Worm (Caenorhabditis elegans) whole organism, L1 larva: ENCODE measurements around the gene ergi-1.

ENCODE experiments used
- C34B4.2 ChIP-seq: sonication (generic microtip); optimal IDR thresholded peaks from 2 replicates; lab custom pipeline; 2017; ENCODE audit warnings: mild to moderate bottlenecking, missing genetic modification characterization, missing compliant biosample characterization
- Y116A8C.19 ChIP-seq: sonication (generic microtip); optimal IDR thresholded peaks from 2 replicates; lab custom pipeline; 2016; ENCODE audit warnings: missing compliant biosample characterization, missing genetic modification characterization, borderline replicate concordance
- aha-1 ChIP-seq: fragments of 150-350 bp; optimal IDR thresholded peaks from 2 replicates; lab custom pipeline; 2014; ENCODE audit warnings: missing biosample characterization, missing genetic modification characterization
- ama-1 ChIP-seq: fragments of 150-350 bp; optimal IDR thresholded peaks from 2 replicates; lab custom pipeline; 2014
- blmp-1 ChIP-seq: fragments of 150-350 bp; optimal IDR thresholded peaks from 2 replicates; lab custom pipeline; 2014; ENCODE audit warnings: missing biosample characterization, missing genetic modification characterization
- ceh-63 ChIP-seq: fragments of 200-800 bp; sonication (Bioruptor generic); optimal IDR thresholded peaks from 2 replicates; lab custom pipeline; 2018; ENCODE audit warnings: mild to moderate bottlenecking, missing genetic modification characterization, missing compliant biosample characterization
- ceh-8 ChIP-seq: fragments of 200-800 bp; sonication (Bioruptor generic); optimal IDR thresholded peaks from 2 replicates; lab custom pipeline; 2018; ENCODE audit warnings: mild to moderate bottlenecking, missing genetic modification characterization, moderate library complexity, missing compliant biosample characterization
- ceh-82 ChIP-seq, 3 experiments: fragments of 150-350 bp in 1 of 3; sonication (generic microtip) in 2 of 3; optimal IDR thresholded peaks; 2 replicates each; lab custom pipeline; 2014 to 2017; ENCODE audit warnings: missing biosample characterization in 3 of 3, missing genetic modification characterization in 3 of 3
- ceh-88 ChIP-seq: fragments of 200-800 bp; sonication (Bioruptor generic); IDR thresholded peaks from 2 replicates; pipeline ENCODE4 v1.3.6; 2022; ENCODE audit warnings: missing genetic modification characterization, missing compliant biosample characterization
- ceh-90 ChIP-seq: sonication (generic microtip); optimal IDR thresholded peaks from 2 replicates; lab custom pipeline; 2016; ENCODE audit warnings: missing genetic modification characterization, missing compliant biosample characterization
- ces-1 ChIP-seq: fragments of 150-350 bp; optimal IDR thresholded peaks from 2 replicates; lab custom pipeline; 2014; ENCODE audit warnings: missing biosample characterization, missing genetic modification reagents, missing genetic modification characterization
- dpl-1 ChIP-seq, 3 experiments: fragments of 150-350 bp in 2 of 3; sonication (generic microtip) in 1 of 3; optimal IDR thresholded peaks; 2 replicates each; lab custom pipeline; 2014 to 2017; ENCODE audit warnings: missing biosample characterization in 3 of 3, missing genetic modification characterization in 3 of 3, missing genetic modification reagents in 3 of 3
- dsc-1 ChIP-seq: sonication (generic microtip); optimal IDR thresholded peaks from 2 replicates; lab custom pipeline; 2016; ENCODE audit warnings: mild to moderate bottlenecking, missing genetic modification characterization, missing compliant biosample characterization
- egl-27 ChIP-seq, 2 experiments: fragments of 150-350 bp in 1 of 2; sonication (generic microtip); optimal IDR thresholded peaks; 3 replicates each; lab custom pipeline; 2017 to 2018; ENCODE audit warnings: missing biosample characterization in 2 of 2, missing genetic modification characterization in 2 of 2, missing genetic modification reagents in 2 of 2
- elt-2 ChIP-seq: sonication (generic microtip); optimal IDR thresholded peaks from 2 replicates; lab custom pipeline; 2016; ENCODE audit warnings: missing genetic modification characterization, mild to moderate bottlenecking, inconsistent platforms, missing compliant biosample characterization, missing genetic modification reagents
- elt-3 ChIP-seq, 6 experiments: fragments of 150-350 bp in 1 of 6; sonication (generic microtip); optimal IDR thresholded peaks; 2 replicates each; lab custom pipeline; 2017 to 2018; ENCODE audit warnings: missing biosample characterization in 6 of 6, missing genetic modification characterization in 6 of 6, inconsistent platforms in 1 of 6
- ets-5 ChIP-seq: fragments of 200-800 bp; sonication (Bioruptor generic); IDR thresholded peaks from 2 replicates; pipeline ENCODE4 v1.3.6; 2022; ENCODE audit warnings: missing genetic modification characterization, missing compliant biosample characterization
- fkh-10 ChIP-seq: sonication (generic microtip); optimal IDR thresholded peaks from 2 replicates; lab custom pipeline; 2017; ENCODE audit warnings: missing biosample characterization, missing genetic modification reagents, missing genetic modification characterization
- fos-1 ChIP-seq: fragments of 150-350 bp; optimal IDR thresholded peaks from 2 replicates; lab custom pipeline; 2014; ENCODE audit warnings: missing biosample characterization, missing genetic modification characterization
- grh-1 ChIP-seq: fragments of 200-800 bp; sonication (Bioruptor generic); IDR thresholded peaks from 2 replicates; pipeline ENCODE4 v1.3.6; 2022; ENCODE audit warnings: missing genetic modification reagents, missing genetic modification characterization, missing compliant biosample characterization
- hpl-2 ChIP-seq: fragments of 150-350 bp; optimal IDR thresholded peaks from 2 replicates; lab custom pipeline; 2014; ENCODE audit warnings: missing biosample characterization, missing genetic modification reagents, missing genetic modification characterization
- jun-1 ChIP-seq: fragments of 150-350 bp; optimal IDR thresholded peaks from 2 replicates; lab custom pipeline; 2014; ENCODE audit warnings: missing biosample characterization, missing genetic modification reagents, missing genetic modification characterization
- lin-13 ChIP-seq: fragments of 150-350 bp; optimal IDR thresholded peaks from 2 replicates; lab custom pipeline; 2014; ENCODE audit warnings: missing biosample characterization, missing genetic modification reagents, missing genetic modification characterization
- lin-15B ChIP-seq: fragments of 150-350 bp; sonication (generic microtip); optimal IDR thresholded peaks from 3 replicates; lab custom pipeline; 2014; ENCODE audit warnings: missing biosample characterization, missing genetic modification characterization
- lin-35 ChIP-seq, 2 experiments: fragments of 150-350 bp; optimal IDR thresholded peaks; 2 replicates each; lab custom pipeline; 2014; ENCODE audit warnings: missing biosample characterization in 2 of 2, missing genetic modification characterization in 2 of 2, missing genetic modification reagents in 2 of 2
- lin-39 ChIP-seq: fragments of 150-350 bp; optimal IDR thresholded peaks from 2 replicates; lab custom pipeline; 2014; ENCODE audit warnings: missing biosample characterization, missing genetic modification reagents, missing genetic modification characterization
- lir-3 ChIP-seq: sonication (generic microtip); optimal IDR thresholded peaks from 2 replicates; lab custom pipeline; 2016; ENCODE audit warnings: mild to moderate bottlenecking, missing genetic modification characterization, moderate library complexity, missing compliant biosample characterization; ENCODE audit not compliant: poor library complexity
- lsy-2 ChIP-seq, 2 experiments: fragments of 150-350 bp; optimal IDR thresholded peaks; 2 replicates each; lab custom pipeline; 2014; ENCODE audit warnings: missing biosample characterization in 2 of 2, missing genetic modification characterization in 2 of 2
- mef-2 ChIP-seq: fragments of 150-350 bp; optimal IDR thresholded peaks from 2 replicates; lab custom pipeline; 2014; ENCODE audit warnings: missing biosample characterization, missing genetic modification characterization
- mep-1 ChIP-seq: fragments of 150-350 bp; optimal IDR thresholded peaks from 2 replicates; lab custom pipeline; 2014; ENCODE audit warnings: missing biosample characterization, missing genetic modification characterization
- nhr-11 ChIP-seq: fragments of 150-350 bp; optimal IDR thresholded peaks from 2 replicates; lab custom pipeline; 2014; ENCODE audit warnings: missing biosample characterization, missing genetic modification characterization
- nhr-19 ChIP-seq: fragments of 200-800 bp; sonication (Bioruptor generic); conservative IDR thresholded peaks from 2 replicates; pipeline ENCODE4 v1.3.6; 2022; ENCODE audit warnings: missing genetic modification characterization, missing compliant biosample characterization
- nhr-20 ChIP-seq: sonication (generic microtip); optimal IDR thresholded peaks from 2 replicates; lab custom pipeline; 2016; ENCODE audit warnings: mild to moderate bottlenecking, missing genetic modification characterization, missing compliant biosample characterization
- nhr-237 ChIP-seq: fragments of 150-350 bp; optimal IDR thresholded peaks from 2 replicates; lab custom pipeline; 2014; ENCODE audit warnings: missing biosample characterization, missing genetic modification characterization
- nhr-47 ChIP-seq: sonication (generic microtip); optimal IDR thresholded peaks from 2 replicates; lab custom pipeline; 2016; ENCODE audit warnings: mild to moderate bottlenecking, missing genetic modification characterization, moderate library complexity, missing compliant biosample characterization
- nhr-71 ChIP-seq: sonication (generic microtip); optimal IDR thresholded peaks from 2 replicates; lab custom pipeline; 2016; ENCODE audit warnings: mild to moderate bottlenecking, missing genetic modification characterization, moderate library complexity, missing compliant biosample characterization
- nhr-77 ChIP-seq: fragments of 150-350 bp; optimal IDR thresholded peaks from 2 replicates; lab custom pipeline; 2014; ENCODE audit warnings: missing biosample characterization, missing genetic modification characterization
- nhr-84 ChIP-seq: sonication (generic microtip); optimal IDR thresholded peaks from 2 replicates; lab custom pipeline; 2017; ENCODE audit warnings: missing biosample characterization, missing genetic modification characterization
- nhr-90 ChIP-seq: sonication (generic microtip); optimal IDR thresholded peaks from 2 replicates; lab custom pipeline; 2016; ENCODE audit warnings: mild to moderate bottlenecking, missing genetic modification characterization, missing compliant biosample characterization; ENCODE audit not compliant: poor library complexity
- pag-3 ChIP-seq: sonication (generic microtip); optimal IDR thresholded peaks from 2 replicates; lab custom pipeline; 2017; ENCODE audit warnings: missing genetic modification characterization, mild to moderate bottlenecking, missing compliant biosample characterization, antibody characterized with exemption, borderline replicate concordance; ENCODE audit not compliant: insufficient read depth
- pax-3 ChIP-seq: fragments of 200-800 bp; sonication (Bioruptor generic); optimal IDR thresholded peaks from 2 replicates; lab custom pipeline; 2018; ENCODE audit warnings: mild to moderate bottlenecking, missing genetic modification characterization, moderate library complexity, missing compliant biosample characterization
- rnt-1 ChIP-seq: sonication (generic microtip); optimal IDR thresholded peaks from 2 replicates; lab custom pipeline; 2016; ENCODE audit warnings: mild to moderate bottlenecking, missing genetic modification characterization, moderate library complexity, missing compliant biosample characterization
- snpc-4 ChIP-seq: fragments of 150-350 bp; optimal IDR thresholded peaks from 2 replicates; lab custom pipeline; 2014; ENCODE audit warnings: missing biosample characterization, missing genetic modification characterization
- sptf-1 ChIP-seq: fragments of 150-350 bp; optimal IDR thresholded peaks from 2 replicates; lab custom pipeline; 2014; ENCODE audit warnings: missing biosample characterization, missing genetic modification characterization
- sup-37 ChIP-seq: fragments of 200-800 bp; sonication (Bioruptor generic); optimal IDR thresholded peaks from 2 replicates; lab custom pipeline; 2018; ENCODE audit warnings: mild to moderate bottlenecking, missing genetic modification characterization, missing compliant biosample characterization
- swsn-7 ChIP-seq: sonication (generic microtip); optimal IDR thresholded peaks from 2 replicates; lab custom pipeline; 2016; ENCODE audit warnings: missing genetic modification characterization, missing compliant biosample characterization
- unc-130 ChIP-seq: fragments of 150-350 bp; optimal IDR thresholded peaks from 2 replicates; lab custom pipeline; 2017; ENCODE audit warnings: missing biosample characterization, missing genetic modification characterization, inconsistent platforms
- unc-62 ChIP-seq: fragments of 150-350 bp; optimal IDR thresholded peaks from 2 replicates; lab custom pipeline; 2014; ENCODE audit warnings: missing biosample characterization, missing genetic modification reagents, missing genetic modification characterization
- unc-98 ChIP-seq: fragments of 200-800 bp; sonication (Bioruptor generic); IDR thresholded peaks from 2 replicates; pipeline ENCODE4 v1.3.6; 2022; ENCODE audit warnings: missing genetic modification characterization, missing compliant biosample characterization
- xbp-1 ChIP-seq: sonication (generic microtip); optimal IDR thresholded peaks from 2 replicates; lab custom pipeline; 2016; ENCODE audit warnings: missing genetic modification characterization, missing compliant biosample characterization
- ztf-11 ChIP-seq, 2 experiments: sonication (generic microtip); optimal IDR thresholded peaks; 2 replicates each; lab custom pipeline; 2016 to 2017; ENCODE audit warnings: missing genetic modification characterization in 2 of 2, missing biosample characterization in 1 of 2, missing compliant biosample characterization in 1 of 2

The ergi-1 gene

DNA sequence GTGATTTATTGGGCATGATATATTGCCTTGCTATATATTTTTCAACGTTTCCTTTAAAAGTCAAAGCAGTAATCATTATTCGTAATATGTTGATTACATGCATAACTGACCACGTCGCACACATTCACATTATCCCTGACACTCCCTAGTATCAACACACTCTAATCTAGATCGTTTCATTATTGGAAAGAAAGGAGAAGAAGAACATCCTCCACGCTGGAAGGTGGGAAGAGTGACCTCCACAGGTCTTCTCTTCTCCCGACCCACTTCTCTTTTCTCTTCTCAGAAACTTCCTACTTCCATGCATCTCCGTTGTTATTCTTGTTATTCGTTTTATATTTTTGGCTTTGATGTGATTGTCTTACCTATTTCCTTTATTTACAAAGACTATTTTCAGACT, 39.0 kb upstream of the ergi-1 start, which contains the start of gene txdc-12.2 (continued):
- peak; percentile 18 for TF ChIP-seq nhr-71 (tag; lab: Kevin White, UChicago)
- peak; percentile 87 for TF ChIP-seq blmp-1 (tag; lab: Kevin White, UChicago)
- no peak for TF ChIP-seq lin-35 (GFP tag; optimal IDR thresholded peaks at IDR 0.05; lab: Kevin White, UChicago)
- no peak for TF ChIP-seq sptf-1 (tag; lab: Kevin White, UChicago)
- no peak for TF ChIP-seq ceh-88 (GFP tag; lab: Robert Waterston, UW)
- no peak for TF ChIP-seq ces-1 (GFP tag; lab: Kevin White, UChicago)
- no peak for TF ChIP-seq xbp-1
- TF ChIP-seq C34B4.2 (tag; lab: Kevin White, UChicago): no peak
- no peak for TF ChIP-seq snpc-4
- TF ChIP-seq ceh-8 (GFP tag; lab: Kevin White, UChicago): no peak
- TF ChIP-seq fkh-10: no peak
- no peak for TF ChIP-seq fos-1 (tag; lab: Kevin White, UChicago)
- no peak for TF ChIP-seq ztf-11 (tag; optimal IDR thresholded peaks at IDR 0.05; lab: Kevin White, UChicago)
- peak; percentile 58 for TF ChIP-seq mep-1
- no peak for TF ChIP-seq nhr-237 (tag; lab: Kevin White, UChicago)
- TF ChIP-seq unc-62 (GFP tag; lab: Kevin White, UChicago): no peak
- no peak for TF ChIP-seq pax-3
- no peak for TF ChIP-seq lsy-2 (tag; optimal IDR thresholded peaks at IDR 0.05; lab: Kevin White, UChicago)
- no peak for TF ChIP-seq dpl-1 (GFP tag; optimal IDR thresholded peaks at IDR 0.05; lab: Kevin White, UChicago)
- no peak for TF ChIP-seq mef-2 (tag; lab: Kevin White, UChicago)
- TF ChIP-seq rnt-1 (tag; lab: Kevin White, UChicago): peak; percentile 10
- TF ChIP-seq grh-1 (GFP tag; lab: Robert Waterston, UW): no peak
- TF ChIP-seq dsc-1 (tag; lab: Kevin White, UChicago): no peak
- no peak for TF ChIP-seq swsn-7
- TF ChIP-seq nhr-47 (tag; lab: Kevin White, UChicago): no peak
- no peak for TF ChIP-seq ceh-90 (tag; lab: Kevin White, UChicago)
- TF ChIP-seq lin-13 (GFP tag; lab: Kevin White, UChicago): no peak
- no peak for TF ChIP-seq nhr-84 (tag; lab: Kevin White, UChicago)
- no peak for TF ChIP-seq nhr-90 (tag; lab: Kevin White, UChicago)
- TF ChIP-seq lin-39 (tag; lab: Kevin White, UChicago): no peak
- peak; percentile 26 for TF ChIP-seq nhr-20
- TF ChIP-seq jun-1 (tag; lab: Kevin White, UChicago): no peak
- TF ChIP-seq pag-3: no peak
- no peak for TF ChIP-seq ama-1 (lab: Kevin White, UChicago)
- TF ChIP-seq Y116A8C.19 (tag; lab: Kevin White, UChicago): no peak

DNA sequence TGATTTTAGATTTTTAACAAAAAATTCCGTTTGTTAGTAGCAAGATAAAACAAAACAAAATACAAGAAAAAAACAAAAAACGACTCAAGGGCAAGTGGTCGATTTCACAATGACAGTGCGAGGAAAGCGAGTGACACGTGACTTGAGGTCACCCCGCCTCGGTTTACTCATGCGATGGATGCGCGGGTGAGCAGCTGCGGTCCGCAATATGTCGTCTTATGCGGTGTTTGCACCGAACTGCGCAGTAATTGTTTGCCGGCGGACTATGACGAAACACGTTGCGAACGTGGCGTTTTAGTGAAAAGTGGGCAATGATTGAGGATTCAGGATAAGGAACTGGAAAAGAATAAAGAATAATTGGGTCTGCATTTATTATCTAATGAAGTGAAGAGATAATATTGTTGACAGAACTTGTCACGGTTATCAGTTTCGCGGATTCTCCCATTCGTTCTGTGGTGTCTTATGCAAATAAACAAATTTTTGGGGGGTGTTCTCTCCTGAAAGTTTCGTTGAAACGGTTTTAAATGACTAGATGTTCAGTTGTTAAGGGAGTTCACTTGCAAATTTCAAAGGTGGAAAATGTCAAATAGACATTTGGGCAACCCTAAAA, 36.4 kb upstream of the ergi-1 start:
- no peak for TF ChIP-seq ces-1 (GFP tag; lab: Kevin White, UChicago)
- peak; percentile 5 for TF ChIP-seq aha-1
- TF ChIP-seq lir-3 (tag; lab: Kevin White, UChicago): no peak
- peak; percentile 44 for TF ChIP-seq unc-130
- peak; percentile 71 for TF ChIP-seq snpc-4
- peak; percentile 83 for TF ChIP-seq swsn-7
- no peak for TF ChIP-seq sptf-1 (tag; lab: Kevin White, UChicago)
- no peak for TF ChIP-seq hpl-2 (GFP tag; lab: Kevin White, UChicago)
- TF ChIP-seq ceh-63 (GFP tag; lab: Kevin White, UChicago): no peak
- TF ChIP-seq egl-27 (tag; optimal IDR thresholded peaks at IDR 0.05; lab: Kevin White, UChicago): no peak
- TF ChIP-seq elt-3 (tag; optimal IDR thresholded peaks at IDR 0.05; lab: Kevin White, UChicago): peak in 1 of 6 experiments; percentile 50
- no peak for TF ChIP-seq nhr-11
- no peak for TF ChIP-seq ets-5 (GFP tag; lab: Robert Waterston, UW)
- TF ChIP-seq elt-2: peak; percentile 44
- peak; percentile 83 for TF ChIP-seq nhr-90 (tag; lab: Kevin White, UChicago)
- TF ChIP-seq ceh-82 (tag; optimal IDR thresholded peaks at IDR 0.05; lab: Kevin White, UChicago): peak; percentile 52 to 87 (median 64)
- TF ChIP-seq nhr-77 (tag; lab: Kevin White, UChicago): peak; percentile 20
- peak; percentile 22 for TF ChIP-seq lin-15B (tag; lab: Kevin White, UChicago)
- peak; percentile 14 for TF ChIP-seq jun-1 (tag; lab: Kevin White, UChicago)
- TF ChIP-seq grh-1 (GFP tag; lab: Robert Waterston, UW): peak; percentile 77
- 0 out of 2 replicates have a peak, but pooled peaks have one; percentile 13 for TF ChIP-seq unc-98 (GFP tag; lab: Robert Waterston, UW)
- TF ChIP-seq nhr-19: peak; percentile 87
- peak; percentile 59 for TF ChIP-seq sup-37 (GFP tag; lab: Kevin White, UChicago)
